Worm (Caenorhabditis elegans): Measurements from ENCODE around the gene ptr-1.

ptr-1 gene

DNA sequence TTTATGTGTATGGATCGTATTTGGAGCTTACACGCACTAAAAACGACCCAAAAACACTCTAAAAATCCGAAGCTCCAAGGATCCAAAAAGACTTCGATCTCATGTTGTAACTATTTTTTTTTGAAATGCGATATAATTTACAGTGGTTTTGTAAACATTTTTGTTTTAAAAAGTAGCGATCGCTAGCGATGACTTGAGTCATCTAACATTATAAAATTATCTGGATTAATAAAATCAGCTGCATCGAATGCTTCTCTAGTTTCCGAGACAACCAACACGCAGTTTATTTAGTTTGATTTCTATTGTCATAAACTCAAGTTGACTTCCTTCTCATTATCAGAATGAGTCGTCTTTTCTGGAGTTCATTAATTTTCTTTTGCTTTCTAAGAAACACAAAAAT lies 49.5 kb downstream of the ptr-1 start, which contains the start of gene F21C10.1:
Gene F21C10.1 (plus strand): TSS at position 301 of the 400 bp plus-strand sequence.
- no peak for TF ChIP-seq F13H6.1 (tag; optimal IDR thresholded peaks at IDR 0.05)
- no peak for TF ChIP-seq madf-2 (tag; optimal IDR thresholded peaks at IDR 0.05)
- no peak for TF ChIP-seq gmeb-2 (tag; optimal IDR thresholded peaks at IDR 0.05)
- no peak for TF ChIP-seq hlh-30 (tag; optimal IDR thresholded peaks at IDR 0.05; ENCODE audit: insufficient read depth)
- no peak for TF ChIP-seq hlh-8 (tag; optimal IDR thresholded peaks at IDR 0.05)
- TF ChIP-seq ceh-31 (tag; optimal IDR thresholded peaks at IDR 0.05), result no peak
- TF ChIP-seq eyg-1 (tag; optimal IDR thresholded peaks at IDR 0.05), result no peak
- no peak for TF ChIP-seq pha-2 (tag; optimal IDR thresholded peaks at IDR 0.05)
- no peak for TF ChIP-seq zip-5 (tag; optimal IDR thresholded peaks at IDR 0.05)
- TF ChIP-seq ceh-45 (GFP tag; IDR thresholded peaks at IDR 0.05), result no peak
- TF ChIP-seq rnt-1 (tag; optimal IDR thresholded peaks at IDR 0.05), result no peak
- no peak for TF ChIP-seq pat-9 (tag; optimal IDR thresholded peaks at IDR 0.05)
- TF ChIP-seq fax-1 (tag; optimal IDR thresholded peaks at IDR 0.05), result no peak
- no peak for TF ChIP-seq dve-1 (tag; optimal IDR thresholded peaks at IDR 0.05)
- no peak for TF ChIP-seq elt-2 (tag; optimal IDR thresholded peaks at IDR 0.05)
- no peak for TF ChIP-seq fkh-10 (GFP tag; optimal IDR thresholded peaks at IDR 0.05)
- no peak for TF ChIP-seq ceh-14 (tag; optimal IDR thresholded peaks at IDR 0.05)
- TF ChIP-seq pag-3 (tag; optimal IDR thresholded peaks at IDR 0.05; ENCODE audit: borderline replicate concordance), result no peak
- no peak for TF ChIP-seq odd-2 (tag; optimal IDR thresholded peaks at IDR 0.05)

DNA sequence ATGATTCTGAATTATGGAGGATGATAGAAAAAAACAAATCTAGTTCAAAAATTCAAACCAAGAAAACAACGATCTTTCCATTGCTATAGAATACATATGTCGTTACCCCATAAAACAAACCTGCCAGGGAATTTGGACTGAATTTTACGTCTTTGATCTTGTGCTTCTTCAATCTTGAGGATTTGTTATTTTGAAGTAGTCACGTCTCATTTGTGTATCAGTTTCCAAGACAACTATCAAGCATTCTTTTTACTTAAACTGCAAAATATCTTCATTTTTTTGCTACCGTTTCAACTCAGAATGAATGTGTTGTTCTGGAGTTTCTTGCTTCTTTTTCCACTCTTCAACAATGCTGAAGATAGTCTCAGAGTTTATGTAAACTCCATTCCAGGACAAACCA lies 50.8 kb downstream of the ptr-1 start, which contains the start of gene F21C10.19:
Gene F21C10.19 (plus strand): TSS at position 301 of the 400 bp plus-strand sequence.
- TF ChIP-seq ceh-31 (tag; optimal IDR thresholded peaks at IDR 0.05) (no peak), hlh-8 (tag; optimal IDR thresholded peaks at IDR 0.05) (no peak), mec-3 (tag; optimal IDR thresholded peaks at IDR 0.05; ENCODE audit: borderline replicate concordance) (no peak)

DNA sequence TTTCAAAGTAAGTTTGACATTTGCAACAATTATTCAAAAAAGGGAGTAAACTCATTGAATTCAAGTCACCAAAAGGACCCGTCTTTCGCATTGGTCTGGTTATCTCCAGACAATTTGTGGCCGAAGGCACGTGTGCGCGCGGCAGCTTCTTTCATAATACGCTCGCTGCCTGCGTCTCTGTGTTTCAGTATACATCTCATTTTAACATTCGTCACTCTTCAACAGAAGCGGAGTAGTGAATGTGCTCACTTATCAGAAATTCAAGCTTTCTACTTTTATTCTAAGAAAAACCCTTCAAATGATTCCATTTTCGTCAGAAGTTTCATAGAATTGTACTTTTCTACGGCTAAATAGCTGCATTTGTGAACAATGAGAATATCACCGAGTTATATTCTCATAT lies 53.0 kb downstream of the ptr-1 start:
- TF ChIP-seq pag-3 (tag; optimal IDR thresholded peaks at IDR 0.05; ENCODE audit: borderline replicate concordance) (no peak), sox-2 (GFP tag; IDR thresholded peaks at IDR 0.05) (no peak), ref-2 (tag; optimal IDR thresholded peaks at IDR 0.05) (no peak), ceh-31 (tag; optimal IDR thresholded peaks at IDR 0.05) (no peak), T23F11.4 (GFP tag; optimal IDR thresholded peaks at IDR 0.05) (no peak), lin-11 (tag; optimal IDR thresholded peaks at IDR 0.05) (no peak), unc-42 (tag; optimal IDR thresholded peaks at IDR 0.05) (peak; percentile 40), hlh-30 (tag; optimal IDR thresholded peaks at IDR 0.05; ENCODE audit: insufficient read depth) (peak; percentile 27), ztf-16 (tag; optimal IDR thresholded peaks at IDR 0.05) (no peak), syd-9 (tag; optimal IDR thresholded peaks at IDR 0.05) (no peak), ceh-45 (GFP tag; IDR thresholded peaks at IDR 0.05) (no peak), C08G9.2 (tag; optimal IDR thresholded peaks at IDR 0.05) (no peak)
